Worm (Caenorhabditis elegans) whole organism, L2 larva: ENCODE data around the gene W08F4.13.

Source experiments
- blmp-1 ChIP-seq: sonication (generic microtip); optimal IDR thresholded peaks from 2 replicates; lab custom pipeline; 2017; ENCODE audit warnings: missing genetic modification characterization, mild to moderate bottlenecking, missing compliant biosample characterization, antibody characterized with exemption, moderate library complexity; ENCODE audit not compliant: insufficient read depth
- elt-1 ChIP-seq: fragments of 150-350 bp; optimal IDR thresholded peaks from 2 replicates; lab custom pipeline; 2014; ENCODE audit warnings: missing biosample characterization, missing genetic modification characterization
- lin-39 ChIP-seq: fragments of 150-350 bp; optimal IDR thresholded peaks from 2 replicates; lab custom pipeline; 2014; ENCODE audit warnings: missing biosample characterization, missing genetic modification reagents, missing genetic modification characterization
- nhr-23 ChIP-seq: fragments of 150-350 bp; optimal IDR thresholded peaks from 2 replicates; lab custom pipeline; 2014; ENCODE audit warnings: missing biosample characterization, missing genetic modification reagents, missing genetic modification characterization
- nhr-237 ChIP-seq: fragments of 150-350 bp; optimal IDR thresholded peaks from 2 replicates; lab custom pipeline; 2014; ENCODE audit warnings: missing biosample characterization, missing genetic modification characterization
- unc-55 ChIP-seq: fragments of 150-350 bp; sonication (generic microtip); optimal IDR thresholded peaks from 3 replicates; lab custom pipeline; 2014; ENCODE audit warnings: missing biosample characterization, missing genetic modification reagents, missing genetic modification characterization
- unc-62 ChIP-seq: fragments of 150-350 bp; optimal IDR thresholded peaks from 2 replicates; lab custom pipeline; 2014; ENCODE audit warnings: missing biosample characterization, missing genetic modification reagents, missing genetic modification characterization
- ztf-4 ChIP-seq: fragments of 150-350 bp; optimal IDR thresholded peaks from 2 replicates; lab custom pipeline; 2014; ENCODE audit warnings: missing biosample characterization, missing genetic modification characterization

ce11 chrII:608757-609156, 24.2 kb downstream of the W08F4.13 start, which contains the start of gene W04H10.1:
- no peak for TF ChIP-seq unc-55 (GFP tag; lab: Kevin White, UChicago)
- TF ChIP-seq lin-39 (tag; lab: Kevin White, UChicago): no peak
- TF ChIP-seq unc-62 (GFP tag; lab: Kevin White, UChicago): no peak
- TF ChIP-seq nhr-23 (tag; lab: Kevin White, UChicago): no peak
- no peak for TF ChIP-seq elt-1 (tag; lab: Kevin White, UChicago)
- TF ChIP-seq blmp-1: no peak
- TF ChIP-seq nhr-237 (tag; lab: Kevin White, UChicago): no peak
- no peak for TF ChIP-seq ztf-4
